Fruit fly (Drosophila melanogaster): ENCODE measurements around the gene Saf6.

dm6 chr2L:789966-790365 is 25.8 kb downstream of the Saf6 start:
- TF ChIP-seq psq (optimal IDR thresholded peaks at IDR 0.05), result no peak
- no peak for TF ChIP-seq pan (optimal IDR thresholded peaks at IDR 0.05)
- no peak for TF ChIP-seq usp (GFP tag; optimal IDR thresholded peaks at IDR 0.05)
- no peak for TF ChIP-seq Dll (optimal IDR thresholded peaks at IDR 0.05)
- TF ChIP-seq CG8478 (optimal IDR thresholded peaks at IDR 0.05), result no peak

Measured in whole organism.